Worm (Caenorhabditis elegans) whole organism, L3 larva: ENCODE results near the gene mpz-1.

Experiments
- elt-3 ChIP-seq, 3 experiments: fragments of 150-350 bp in 1 of 3; sonication (generic microtip) in 2 of 3; optimal IDR thresholded peaks; 2 replicates in 2 of 3; 4 replicates in 1 of 3; lab custom pipeline; 2014 to 2017; ENCODE audit warnings: missing biosample characterization in 3 of 3, missing genetic modification characterization in 3 of 3
- fos-1 ChIP-seq: fragments of 150-350 bp; optimal IDR thresholded peaks from 2 replicates; lab custom pipeline; 2014; ENCODE audit warnings: missing biosample characterization, missing genetic modification characterization
- lin-15B ChIP-seq: fragments of 150-350 bp; optimal IDR thresholded peaks from 2 replicates; lab custom pipeline; 2014; ENCODE audit warnings: missing biosample characterization, missing genetic modification characterization
- nhr-11 ChIP-seq: fragments of 150-350 bp; optimal IDR thresholded peaks from 2 replicates; lab custom pipeline; 2014; ENCODE audit warnings: missing biosample characterization, missing genetic modification characterization
- nhr-25 ChIP-seq: sonication (generic microtip); optimal IDR thresholded peaks from 2 replicates; lab custom pipeline; 2017; ENCODE audit warnings: missing biosample characterization, missing genetic modification characterization
- snpc-4 ChIP-seq: fragments of 150-350 bp; optimal IDR thresholded peaks from 2 replicates; lab custom pipeline; 2014; ENCODE audit warnings: missing biosample characterization, missing genetic modification characterization

ce11 chrII:10796194-10796593, 18.3 kb upstream of the mpz-1 start, which contains the start of gene set-14:
- no peak for TF ChIP-seq snpc-4 (tag; lab: Kevin White, UChicago)
- TF ChIP-seq lin-15B (tag; lab: Kevin White, UChicago), result no peak
- TF ChIP-seq elt-3 (tag; optimal IDR thresholded peaks at IDR 0.05; lab: Kevin White, UChicago), result no peak
- TF ChIP-seq fos-1 (tag; lab: Kevin White, UChicago), result no peak
- no peak for TF ChIP-seq nhr-11 (tag; lab: Kevin White, UChicago)
- no peak for TF ChIP-seq nhr-25 (tag; lab: Kevin White, UChicago)
